Fruit fly (Drosophila melanogaster) S2 (cell line): ENCODE results near the gene alien.

Experiments used
- CG8478 ChIP-seq: fragments of >200 bp; optimal IDR thresholded peaks from 2 replicates; lab custom pipeline; 2018
- CTCF ChIP-seq, 2 experiments: fragments of >200 bp; optimal IDR thresholded peaks; 2 replicates each; lab custom pipeline; 2018

- TF ChIP-seq CTCF (optimal IDR thresholded peaks at IDR 0.05; lab: Kevin White, UChicago), result no peak
- no peak for TF ChIP-seq CG8478
Observed at dm6 chr2L:9031736-9032135, 34.6 kb upstream of the alien start, which contains the start of gene CG9582.
